Fruit fly (Drosophila melanogaster) whole organism, embryonic: ENCODE results near the gene CG4968.
A peak's percentile ranks its signal among the peaks of the same experiment; 100 is the strongest.

Source experiments
- ATbp ChIP-seq: fragments of 200-800 bp; sonication (Bioruptor generic); optimal IDR thresholded peaks from 2 replicates; lab custom pipeline; 2017; ENCODE audit warnings: missing biosample characterization, mild to moderate bottlenecking, missing genetic modification characterization, missing genetic modification reagents
- Antp ChIP-seq: fragments of 200-800 bp; sonication (Bioruptor generic); optimal IDR thresholded peaks from 3 replicates; lab custom pipeline; 2016; ENCODE audit warnings: missing biosample characterization, missing genetic modification characterization
- Atf6 ChIP-seq: fragments of 200-800 bp; sonication (Bioruptor generic); IDR thresholded peaks from 2 replicates; pipeline ENCODE4 v1.3.6; 2022; ENCODE audit warnings: missing biosample characterization, missing genetic modification characterization
- C15 ChIP-seq: fragments of 200-800 bp; sonication (Bioruptor generic); IDR thresholded peaks from 3 replicates; pipeline ENCODE4 v1.3.6; 2022; ENCODE audit warnings: missing biosample characterization, missing genetic modification characterization
- CG11560 ChIP-seq: fragments of 200-800 bp; sonication (Bioruptor generic); IDR thresholded peaks from 3 replicates; pipeline ENCODE4 v1.3.6; 2022; ENCODE audit warnings: missing biosample characterization, missing genetic modification characterization
- CG12155 ChIP-seq: fragments of 200-800 bp; sonication (Bioruptor generic); optimal IDR thresholded peaks from 3 replicates; lab custom pipeline; 2016; ENCODE audit warnings: missing biosample characterization, missing genetic modification characterization
- CG12236 ChIP-seq: fragments of 200-800 bp; sonication (Bioruptor generic); optimal IDR thresholded peaks from 2 replicates; lab custom pipeline; 2016; ENCODE audit warnings: missing biosample characterization, missing genetic modification characterization
- CG13287 ChIP-seq: fragments of 200-800 bp; sonication (Bioruptor generic); IDR thresholded peaks from 2 replicates; pipeline ENCODE4 v1.3.6; 2022; ENCODE audit warnings: missing biosample characterization, missing genetic modification characterization; ENCODE audit not compliant: partially characterized antibody
- CG14860 ChIP-seq: fragments of 200-800 bp; sonication (Bioruptor generic); IDR thresholded peaks from 3 replicates; pipeline ENCODE4 v1.3.6; 2022; ENCODE audit warnings: missing biosample characterization, missing genetic modification characterization; ENCODE audit not compliant: partially characterized antibody
- CG15269 ChIP-seq: fragments of 200-800 bp; sonication (Bioruptor generic); optimal IDR thresholded peaks from 2 replicates; lab custom pipeline; 2018; ENCODE audit warnings: missing biosample characterization, mild to moderate bottlenecking, missing genetic modification characterization, moderate library complexity
- CG15601 ChIP-seq: fragments of 200-800 bp; sonication (Bioruptor generic); optimal IDR thresholded peaks from 3 replicates; lab custom pipeline; 2019; ENCODE audit warnings: missing biosample characterization, mild to moderate bottlenecking, missing genetic modification characterization, moderate library complexity
- CG16779 ChIP-seq: fragments of 200-800 bp; sonication (Bioruptor generic); IDR thresholded peaks from 2 replicates; pipeline ENCODE4 v1.3.6; 2022; ENCODE audit warnings: missing biosample characterization, missing genetic modification characterization
- CG16813 ChIP-seq: fragments of 200-800 bp; sonication (Bioruptor generic); IDR thresholded peaks from 3 replicates; pipeline ENCODE4 v1.3.6; 2022; ENCODE audit warnings: missing biosample characterization, missing genetic modification characterization; ENCODE audit not compliant: partially characterized antibody
- CG16815 ChIP-seq: fragments of 200-800 bp; sonication (Bioruptor generic); optimal IDR thresholded peaks from 3 replicates; lab custom pipeline; 2017; ENCODE audit warnings: missing biosample characterization, mild to moderate bottlenecking, missing genetic modification characterization
- CG17328 ChIP-seq: fragments of 200-800 bp; sonication (Bioruptor generic); IDR thresholded peaks from 2 replicates; pipeline ENCODE4 v1.3.6; 2022; ENCODE audit warnings: missing biosample characterization, missing genetic modification characterization
- CG2116 ChIP-seq: fragments of 200-800 bp; sonication (Bioruptor generic); optimal IDR thresholded peaks from 3 replicates; lab custom pipeline; 2018; ENCODE audit warnings: missing biosample characterization, mild to moderate bottlenecking, missing genetic modification characterization
- CG2889 ChIP-seq: fragments of 200-800 bp; sonication (Bioruptor generic); IDR thresholded peaks from 3 replicates; pipeline ENCODE4 v1.3.6; 2022; ENCODE audit warnings: missing biosample characterization, missing genetic modification characterization
- CG3163 ChIP-seq: fragments of 200-800 bp; sonication (Bioruptor generic); optimal IDR thresholded peaks from 3 replicates; lab custom pipeline; 2016; ENCODE audit warnings: missing biosample characterization, missing genetic modification characterization
- CG33557 ChIP-seq: fragments of 200-800 bp; sonication (Bioruptor generic); optimal IDR thresholded peaks from 2 replicates; lab custom pipeline; 2019; ENCODE audit warnings: missing biosample characterization, mild to moderate bottlenecking, missing genetic modification characterization, moderate library complexity
- CG4730 ChIP-seq: fragments of 200-800 bp; sonication (Bioruptor generic); IDR thresholded peaks from 2 replicates; pipeline ENCODE4 v1.3.6; 2022; ENCODE audit warnings: missing biosample characterization, missing genetic modification characterization
- CG6272 ChIP-seq: fragments of 200-800 bp; sonication (Bioruptor generic); IDR thresholded peaks from 2 replicates; pipeline ENCODE4 v1.3.6; 2022; ENCODE audit warnings: missing biosample characterization, missing genetic modification characterization
- CG7928 ChIP-seq: fragments of 200-800 bp; sonication (Bioruptor generic); optimal IDR thresholded peaks from 2 replicates; lab custom pipeline; 2017; ENCODE audit warnings: missing biosample characterization, mild to moderate bottlenecking, missing genetic modification characterization
- CG8478 ChIP-seq: fragments of >200 bp; optimal IDR thresholded peaks from 2 replicates; lab custom pipeline; 2018
- CG9727 ChIP-seq: fragments of 200-800 bp; sonication (Bioruptor generic); optimal IDR thresholded peaks from 3 replicates; lab custom pipeline; 2017; ENCODE audit warnings: missing biosample characterization, mild to moderate bottlenecking, missing genetic modification characterization
- Dref ChIP-seq: fragments of 200-800 bp; sonication (Bioruptor generic); IDR thresholded peaks from 2 replicates; pipeline ENCODE4 v1.3.6; 2022; ENCODE audit warnings: missing biosample characterization, missing genetic modification characterization
- Gsc ChIP-seq: fragments of 200-800 bp; sonication (Bioruptor generic); IDR thresholded peaks from 2 replicates; pipeline ENCODE4 v1.3.6; 2022; ENCODE audit warnings: missing biosample characterization, missing genetic modification characterization
- Gug ChIP-seq: fragments of 200-800 bp; sonication (Bioruptor generic); IDR thresholded peaks from 4 replicates; pipeline ENCODE4 v1.3.6; 2022; ENCODE audit warnings: missing biosample characterization, missing genetic modification characterization
- H2.0 ChIP-seq: fragments of 200-800 bp; sonication (Bioruptor generic); IDR thresholded peaks from 2 replicates; pipeline ENCODE4 v1.3.6; 2022; ENCODE audit warnings: missing biosample characterization, missing genetic modification characterization
- Hmr ChIP-seq: fragments of 200-800 bp; sonication (Bioruptor generic); optimal IDR thresholded peaks from 3 replicates; lab custom pipeline; 2017; ENCODE audit warnings: mild to moderate bottlenecking, missing biosample characterization, missing genetic modification reagents, missing genetic modification characterization
- Lim3 ChIP-seq: fragments of 200-800 bp; sonication (Bioruptor generic); IDR thresholded peaks from 2 replicates; pipeline ENCODE4 v1.3.6; 2022; ENCODE audit warnings: missing biosample characterization, missing genetic modification characterization
- Nf-YC ChIP-seq: fragments of 200-800 bp; optimal IDR thresholded peaks from 3 replicates; lab custom pipeline; 2019; ENCODE audit warnings: missing biosample characterization, mild to moderate bottlenecking, missing genetic modification characterization, moderate library complexity
- Sox102F ChIP-seq: fragments of 200-800 bp; sonication (Bioruptor generic); optimal IDR thresholded peaks from 2 replicates; lab custom pipeline; 2018; ENCODE audit warnings: missing biosample characterization, mild to moderate bottlenecking, missing genetic modification characterization, moderate library complexity
- TFAM ChIP-seq: fragments of 200-800 bp; sonication (Bioruptor generic); optimal IDR thresholded peaks from 2 replicates; lab custom pipeline; 2017; ENCODE audit warnings: missing biosample characterization, missing genetic modification characterization, inconsistent platforms
- ash1 ChIP-seq: fragments of 200-800 bp; sonication (Bioruptor generic); optimal IDR thresholded peaks from 2 replicates; lab custom pipeline; 2018; ENCODE audit warnings: missing biosample characterization, mild to moderate bottlenecking, missing genetic modification characterization
- da ChIP-seq: fragments of 200-800 bp; sonication (Bioruptor generic); optimal IDR thresholded peaks from 2 replicates; lab custom pipeline; 2016; ENCODE audit warnings: missing biosample characterization, missing genetic modification characterization
- dan ChIP-seq: fragments of 200-800 bp; sonication (Bioruptor generic); IDR thresholded peaks from 2 replicates; pipeline ENCODE4 v1.3.6; 2022; ENCODE audit warnings: missing biosample characterization, missing genetic modification characterization
- ems ChIP-seq: fragments of 200-800 bp; sonication (Bioruptor generic); optimal IDR thresholded peaks from 3 replicates; lab custom pipeline; 2016; ENCODE audit warnings: missing biosample characterization, missing genetic modification characterization
- gsb-n ChIP-seq: fragments of 200-800 bp; sonication (Bioruptor generic); optimal IDR thresholded peaks from 3 replicates; lab custom pipeline; 2018; ENCODE audit warnings: missing biosample characterization, mild to moderate bottlenecking, missing genetic modification characterization
- gt ChIP-seq: fragments of 200-800 bp; sonication (Bioruptor generic); IDR thresholded peaks from 2 replicates; pipeline ENCODE4 v1.3.6; 2022; ENCODE audit warnings: missing biosample characterization, missing genetic modification characterization
- her ChIP-seq: fragments of 200-800 bp; sonication (Bioruptor generic); optimal IDR thresholded peaks from 2 replicates; lab custom pipeline; 2016; ENCODE audit warnings: missing biosample characterization, missing genetic modification characterization
- nau ChIP-seq: fragments of 200-800 bp; sonication (Bioruptor generic); optimal IDR thresholded peaks from 3 replicates; lab custom pipeline; 2017; ENCODE audit warnings: missing biosample characterization, mild to moderate bottlenecking, missing genetic modification characterization, missing genetic modification reagents
- phol ChIP-seq: fragments of 200-800 bp; sonication (Bioruptor generic); optimal IDR thresholded peaks from 3 replicates; lab custom pipeline; 2018; ENCODE audit warnings: missing biosample characterization, mild to moderate bottlenecking, missing genetic modification characterization, moderate library complexity
- pnt ChIP-seq: fragments of 200-800 bp; sonication (Bioruptor generic); optimal IDR thresholded peaks from 3 replicates; lab custom pipeline; 2016; ENCODE audit warnings: missing biosample characterization, missing genetic modification characterization
- pros ChIP-seq: fragments of 200-800 bp; sonication (Bioruptor generic); optimal IDR thresholded peaks from 3 replicates; lab custom pipeline; 2019; ENCODE audit warnings: missing biosample characterization, mild to moderate bottlenecking, missing genetic modification characterization, moderate library complexity
- sens-2 ChIP-seq: fragments of 200-800 bp; sonication (Bioruptor generic); IDR thresholded peaks from 2 replicates; pipeline ENCODE4 v1.3.6; 2022; ENCODE audit warnings: missing biosample characterization, missing genetic modification characterization
- sim ChIP-seq: fragments of 200-800 bp; sonication (Bioruptor generic); IDR thresholded peaks from 2 replicates; pipeline ENCODE4 v1.3.6; 2022; ENCODE audit warnings: missing biosample characterization, missing genetic modification characterization
- sisA ChIP-seq: fragments of 200-800 bp; sonication (Bioruptor generic); IDR thresholded peaks from 2 replicates; pipeline ENCODE4 v1.3.6; 2022; ENCODE audit warnings: missing biosample characterization, missing genetic modification characterization
- so ChIP-seq: fragments of 200-800 bp; sonication (Bioruptor generic); IDR thresholded peaks from 3 replicates; pipeline ENCODE4 v1.3.6; 2022; ENCODE audit warnings: missing biosample characterization, missing genetic modification characterization
- tin ChIP-seq: fragments of 200-800 bp; sonication (Bioruptor generic); optimal IDR thresholded peaks from 3 replicates; lab custom pipeline; 2016; ENCODE audit warnings: missing biosample characterization, missing genetic modification characterization
- tna ChIP-seq: fragments of 200-800 bp; sonication (Bioruptor generic); IDR thresholded peaks from 2 replicates; pipeline ENCODE4 v1.3.6; 2022; ENCODE audit warnings: missing biosample characterization, missing genetic modification characterization; ENCODE audit not compliant: partially characterized antibody
- tx ChIP-seq: fragments of 200-800 bp; sonication (Bioruptor generic); optimal IDR thresholded peaks from 2 replicates; lab custom pipeline; 2016; ENCODE audit warnings: missing biosample characterization, missing genetic modification characterization

CG4968 gene

dm6 chr2L:10260750-10261493 lies 45.8 kb upstream of the CG4968 start, which contains the start of gene Pten (continued):
- no peak for TF ChIP-seq CG4730
- TF ChIP-seq ATbp (GFP tag; lab: Kevin White, UChicago): no peak
- peak; percentile 64 for TF ChIP-seq tx (GFP tag; lab: Kevin White, UChicago)
- TF ChIP-seq gsb-n (tag; lab: Kevin White, UChicago): no peak
- peak; percentile 54 for TF ChIP-seq Nf-YC (tag; lab: Kevin White, UChicago)
- no peak for TF ChIP-seq CG16779
- TF ChIP-seq sisA (GFP tag; lab: Robert Waterston, UW): no peak
- no peak for TF ChIP-seq CG12236
- TF ChIP-seq da: no peak
- no peak for TF ChIP-seq sens-2 (GFP tag; lab: Robert Waterston, UW)
- TF ChIP-seq Dref (GFP tag; lab: Robert Waterston, UW): peak; percentile 97
- peak; percentile 32 for TF ChIP-seq ems (GFP tag; lab: Kevin White, UChicago)
- TF ChIP-seq so (GFP tag; lab: Robert Waterston, UW): no peak
- peak; percentile 77 for TF ChIP-seq CG2116 (GFP tag; lab: Kevin White, UChicago)
- peak; percentile 4 for TF ChIP-seq CG7928 (GFP tag; lab: Kevin White, UChicago)
- no peak for TF ChIP-seq gt (GFP tag; lab: Robert Waterston, UW)
- no peak for TF ChIP-seq CG2889 (GFP tag; lab: Robert Waterston, UW)
- TF ChIP-seq nau: no peak
- peak; percentile 85 for TF ChIP-seq phol
- TF ChIP-seq CG33557 (GFP tag; lab: Kevin White, UChicago): no peak
- TF ChIP-seq CG15601 (tag; lab: Kevin White, UChicago): no peak
- TF ChIP-seq her (GFP tag; lab: Kevin White, UChicago): no peak
- no peak for TF ChIP-seq ash1 (GFP tag; lab: Kevin White, UChicago)
- no peak for TF ChIP-seq pros (GFP tag; lab: Kevin White, UChicago)
- peak; percentile 57 for TF ChIP-seq CG12155 (GFP tag; lab: Kevin White, UChicago)
- TF ChIP-seq CG8478 (lab: Kevin White, UChicago): no peak
- TF ChIP-seq CG16815 (GFP tag; lab: Kevin White, UChicago): no peak
- 0 out of 3 replicates have a peak, but pooled peaks have one; percentile 33 for TF ChIP-seq C15 (GFP tag; lab: Robert Waterston, UW)
- peak; percentile 58 for TF ChIP-seq pnt (GFP tag; lab: Kevin White, UChicago)
- TF ChIP-seq CG6272 (GFP tag; lab: Robert Waterston, UW): no peak
- peak; percentile 44; the same call in 1 of the 2 replicates for TF ChIP-seq CG17328 (GFP tag; lab: Robert Waterston, UW)
- no peak; the same call in 1 of the 2 replicates for TF ChIP-seq H2.0 (GFP tag; lab: Robert Waterston, UW)
- peak; percentile 70 for TF ChIP-seq Atf6 (GFP tag; lab: Robert Waterston, UW)
- TF ChIP-seq CG15269 (tag; lab: Kevin White, UChicago): no peak
- peak; percentile 87 for TF ChIP-seq CG14860 (GFP tag; lab: Robert Waterston, UW)
- no peak for TF ChIP-seq dan (GFP tag; lab: Robert Waterston, UW)
- TF ChIP-seq CG9727 (GFP tag; lab: Kevin White, UChicago): peak; percentile 90
- TF ChIP-seq CG13287 (GFP tag; lab: Robert Waterston, UW): peak; percentile 84
- no peak for TF ChIP-seq Gsc
- peak; percentile 50 for TF ChIP-seq tin (GFP tag; lab: Kevin White, UChicago)
- peak; percentile 92; the same call in 2 of the 3 replicates for TF ChIP-seq CG11560 (tag; lab: Robert Waterston, UW)
- TF ChIP-seq Sox102F (GFP tag; lab: Kevin White, UChicago): no peak
- TF ChIP-seq TFAM: no peak
- TF ChIP-seq tna (GFP tag; lab: Robert Waterston, UW): peak; percentile 88
- no peak; the same call in 3 of the 4 replicates for TF ChIP-seq Gug (GFP tag; lab: Robert Waterston, UW)
- TF ChIP-seq Antp (GFP tag; lab: Kevin White, UChicago): no peak
- TF ChIP-seq CG16813 (GFP tag; lab: Robert Waterston, UW): peak; percentile 92
- TF ChIP-seq Hmr (GFP tag; lab: Kevin White, UChicago): no peak
- no peak for TF ChIP-seq Lim3 (GFP tag; lab: Robert Waterston, UW)
- TF ChIP-seq CG3163 (GFP tag; lab: Kevin White, UChicago): peak; percentile 27
- TF ChIP-seq sim: no peak
